Worm (Caenorhabditis elegans): ENCODE results near the gene C06A1.3.

DNA sequence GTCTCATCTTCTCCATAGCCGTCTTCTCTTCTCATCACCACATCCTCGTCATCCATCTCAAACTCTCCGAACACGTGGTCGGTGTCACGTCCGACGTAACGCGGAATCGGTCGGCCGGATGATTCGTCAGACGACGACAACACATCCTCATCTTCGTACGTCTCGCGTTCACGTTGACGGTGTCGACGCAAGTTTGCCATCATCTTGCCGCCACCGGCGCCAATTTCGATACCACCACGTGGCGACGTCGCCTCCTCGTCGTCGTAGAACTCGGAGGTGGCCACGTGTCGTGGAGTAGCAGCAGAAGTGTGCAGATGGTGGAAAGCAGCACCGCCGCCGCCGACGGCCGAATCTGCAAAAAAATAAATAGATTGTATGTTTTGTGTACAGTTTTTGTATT lies 24.8 kb upstream of the C06A1.3 start:
- TF ChIP-seq dao-5 (tag; optimal IDR thresholded peaks at IDR 0.05) (no peak), him-1 (tag; optimal IDR thresholded peaks at IDR 0.05) (no peak), W03F9.2 (tag; optimal IDR thresholded peaks at IDR 0.05) (no peak)
